Fruit fly (Drosophila melanogaster): Measurements from ENCODE around the gene CG16704.

CG16704 gene

DNA sequence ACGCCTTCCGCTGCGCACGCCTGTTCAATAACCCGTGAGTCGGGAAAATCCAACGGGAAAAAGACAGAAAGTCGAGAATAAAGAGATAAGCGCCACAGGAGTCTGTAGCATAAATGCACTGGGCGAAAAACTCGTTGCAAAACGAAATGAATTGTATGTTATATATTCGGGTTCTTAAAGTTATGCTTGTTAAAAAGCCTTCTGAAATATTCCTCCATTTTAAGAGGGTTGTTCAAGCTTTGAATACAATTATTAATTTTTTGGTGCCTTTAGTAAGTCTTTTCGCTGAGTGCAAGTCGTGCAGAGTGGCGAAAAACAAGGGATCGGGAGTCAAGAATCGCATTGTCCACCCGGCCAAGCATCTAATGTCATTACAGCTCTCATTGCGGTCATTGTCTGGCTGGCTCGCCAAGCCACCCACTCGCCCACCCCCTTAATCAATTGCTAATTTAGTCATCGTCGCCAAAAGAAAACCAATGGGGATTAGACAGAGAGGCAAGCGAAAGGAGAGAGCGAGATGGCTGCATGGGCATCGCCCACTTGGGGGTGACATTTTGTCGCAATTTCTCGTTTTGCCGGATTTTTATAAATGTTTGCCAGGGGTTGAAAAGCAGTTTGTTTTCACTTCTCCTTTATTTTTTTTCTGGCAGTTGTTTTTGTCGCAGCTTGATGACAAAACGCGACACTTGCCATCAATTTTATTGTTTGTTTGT lies 7.1 kb downstream of the CG16704 start (continued):
- TF ChIP-seq exex (tag; optimal IDR thresholded peaks at IDR 0.05): no peak
- no peak for TF ChIP-seq stwl (tag; optimal IDR thresholded peaks at IDR 0.05)
- no peak for TF ChIP-seq slou (GFP tag; optimal IDR thresholded peaks at IDR 0.05)
- no peak for TF ChIP-seq CG31388 (GFP tag; optimal IDR thresholded peaks at IDR 0.05)
- TF ChIP-seq CG11456 (GFP tag; IDR thresholded peaks at IDR 0.05): no peak
- TF ChIP-seq E2f2 (GFP tag; IDR thresholded peaks at IDR 0.05): no peak
- peak; percentile 21 for TF ChIP-seq CG30403 (GFP tag; optimal IDR thresholded peaks at IDR 0.05)
- peak; percentile 19 for TF ChIP-seq Chrac-16 (GFP tag; optimal IDR thresholded peaks at IDR 0.05)
- peak; percentile 16 for TF ChIP-seq CG10267 (tag; optimal IDR thresholded peaks at IDR 0.05)
- no peak for TF ChIP-seq jigr1 (GFP tag; IDR thresholded peaks at IDR 0.05)
- TF ChIP-seq CG18262 (tag; optimal IDR thresholded peaks at IDR 0.05): no peak
- peak; percentile 27 for TF ChIP-seq CG12391 (tag; optimal IDR thresholded peaks at IDR 0.05)
- TF ChIP-seq ci (GFP tag; IDR thresholded peaks at IDR 0.05): 0 out of 3 replicates have a peak, but pooled peaks have one; percentile 36
- peak; percentile 21 for TF ChIP-seq unpg (GFP tag; optimal IDR thresholded peaks at IDR 0.05)
- no peak for TF ChIP-seq stc (GFP tag; IDR thresholded peaks at IDR 0.05)
- no peak for TF ChIP-seq fd3F (GFP tag; optimal IDR thresholded peaks at IDR 0.05)
- TF ChIP-seq bsh (GFP tag; optimal IDR thresholded peaks at IDR 0.05): peak in 1 of 2 experiments; percentile 49
- 0 out of 2 replicates have a peak, but pooled peaks have one; percentile 8 for TF ChIP-seq CG10959 (GFP tag; IDR thresholded peaks at IDR 0.05)
- TF ChIP-seq zen (tag; optimal IDR thresholded peaks at IDR 0.05): peak; percentile 40
- no peak for TF ChIP-seq crc (GFP tag; optimal IDR thresholded peaks at IDR 0.05)
- TF ChIP-seq CG12236 (GFP tag; optimal IDR thresholded peaks at IDR 0.05): no peak
- peak; percentile 51 for TF ChIP-seq gem (tag; optimal IDR thresholded peaks at IDR 0.05)
- no peak for TF ChIP-seq nerfin-1 (tag; optimal IDR thresholded peaks at IDR 0.05)
- TF ChIP-seq org-1 (GFP tag; optimal IDR thresholded peaks at IDR 0.05): no peak
- no peak for TF ChIP-seq cg (GFP tag; optimal IDR thresholded peaks at IDR 0.05)
- TF ChIP-seq pnt (GFP tag; optimal IDR thresholded peaks at IDR 0.05): peak; percentile 27
- TF ChIP-seq zfh1 (GFP tag; IDR thresholded peaks at IDR 0.05): 0 out of 3 replicates have a peak, but pooled peaks have one; percentile 49
- no peak for TF ChIP-seq D19A (tag; optimal IDR thresholded peaks at IDR 0.05)
- no peak for TF ChIP-seq chm (GFP tag; IDR thresholded peaks at IDR 0.05)
- TF ChIP-seq MTF-1 (GFP tag; optimal IDR thresholded peaks at IDR 0.05; ENCODE audit: borderline replicate concordance): no peak
- TF ChIP-seq chinmo (GFP tag; IDR thresholded peaks at IDR 0.05; ENCODE audit: partially characterized antibody): no peak
- TF ChIP-seq Nf-YC (tag; optimal IDR thresholded peaks at IDR 0.05): peak; percentile 90
- no peak for TF ChIP-seq Hey (tag; optimal IDR thresholded peaks at IDR 0.05)
- no peak for TF ChIP-seq eve (GFP tag; optimal IDR thresholded peaks at IDR 0.05)
- peak; percentile 59 for TF ChIP-seq CG1832 (GFP tag; optimal IDR thresholded peaks at IDR 0.05)
- TF ChIP-seq CG2202 (tag; optimal IDR thresholded peaks at IDR 0.05): peak; percentile 3
- TF ChIP-seq Xrp1 (GFP tag; IDR thresholded peaks at IDR 0.05): peak; percentile 55; the same call in 1 of the 2 replicates
- TF ChIP-seq chif (GFP tag; optimal IDR thresholded peaks at IDR 0.05): peak in 1 of 2 experiments; percentile 19
- no peak for TF ChIP-seq ash1 (GFP tag; optimal IDR thresholded peaks at IDR 0.05)
- TF ChIP-seq nmo (GFP tag; optimal IDR thresholded peaks at IDR 0.05): peak; percentile 31
- peak; percentile 27 for TF ChIP-seq CG4820 (GFP tag; optimal IDR thresholded peaks at IDR 0.05)
- peak; percentile 5 for TF ChIP-seq dmrt99B (tag; optimal IDR thresholded peaks at IDR 0.05)
- no peak for TF ChIP-seq pho (GFP tag; optimal IDR thresholded peaks at IDR 0.05)

Data from whole organism, embryonic.